Fruit fly (Drosophila melanogaster): ENCODE results near the gene qin.

dm6 chr3R:18671112-18671729, 80.4 kb downstream of the qin start, which contains the start of gene CG31230:
- TF ChIP-seq CG1529 (GFP tag; optimal IDR thresholded peaks at IDR 0.05) (no peak), CG1603 (tag; optimal IDR thresholded peaks at IDR 0.05) (no peak), Med (GFP tag) (peak; percentile 39), Dp (GFP tag; optimal IDR thresholded peaks at IDR 0.05) (no peak), CG17385 (GFP tag; optimal IDR thresholded peaks at IDR 0.05) (no peak), gro (GFP tag; optimal IDR thresholded peaks at IDR 0.05) (no peak), crol (GFP tag; IDR thresholded peaks at IDR 0.05) (no peak), D19B (GFP tag; optimal IDR thresholded peaks at IDR 0.05) (no peak)

Data from whole organism, embryonic.